Worm (Caenorhabditis elegans): ENCODE results near the gene rcs-1.

rcs-1 gene

ce11 chrX:8820643-8821042 is 7.7 kb downstream of the rcs-1 start:
- TF ChIP-seq nhr-28 (tag; optimal IDR thresholded peaks at IDR 0.05): peak; percentile 5
- no peak for TF ChIP-seq ZK337.2 (GFP tag; IDR thresholded peaks at IDR 0.05)
- TF ChIP-seq Y105C5A.15 (GFP tag; IDR thresholded peaks at IDR 0.05): no peak
- TF ChIP-seq Y48G9A.11 (GFP tag; IDR thresholded peaks at IDR 0.05): no peak
- TF ChIP-seq zfp-2 (tag; optimal IDR thresholded peaks at IDR 0.05): no peak
- TF ChIP-seq unc-39 (tag; optimal IDR thresholded peaks at IDR 0.05): no peak
- no peak for TF ChIP-seq F37D6.2 (tag; optimal IDR thresholded peaks at IDR 0.05)
- TF ChIP-seq hlh-11 (tag; optimal IDR thresholded peaks at IDR 0.05): peak; percentile 25
- TF ChIP-seq pqm-1 (tag; optimal IDR thresholded peaks at IDR 0.05): peak; percentile 92
- TF ChIP-seq daf-16 (GFP tag; optimal IDR thresholded peaks at IDR 0.05): no peak
- TF ChIP-seq daf-16 (tag; optimal IDR thresholded peaks at IDR 0.05): peak; percentile 74
- TF ChIP-seq F10B5.3 (tag; optimal IDR thresholded peaks at IDR 0.05): no peak
- TF ChIP-seq lsy-2 (tag; optimal IDR thresholded peaks at IDR 0.05): peak in 1 of 2 experiments; percentile 2
- no peak for TF ChIP-seq madf-5 (GFP tag; IDR thresholded peaks at IDR 0.05)
- TF ChIP-seq mep-1 (tag; optimal IDR thresholded peaks at IDR 0.05): no peak
- no peak for TF ChIP-seq D1046.2 (GFP tag; IDR thresholded peaks at IDR 0.05)
- no peak for TF ChIP-seq zfp-3 (GFP tag; conservative IDR thresholded peaks at IDR 0.05)
- TF ChIP-seq nhr-48 (tag; optimal IDR thresholded peaks at IDR 0.05): no peak
- TF ChIP-seq nhr-11 (tag; optimal IDR thresholded peaks at IDR 0.05): no peak
- TF ChIP-seq dve-1 (tag; optimal IDR thresholded peaks at IDR 0.05; ENCODE audit: insufficient read depth): peak; percentile 55
- TF ChIP-seq F49E8.2 (tag; optimal IDR thresholded peaks at IDR 0.05; ENCODE audit: borderline replicate concordance): no peak
- peak; percentile 40 for TF ChIP-seq aha-1 (tag)
- no peak for TF ChIP-seq ceh-32 (tag; optimal IDR thresholded peaks at IDR 0.05; ENCODE audit: poor library complexity)
- TF ChIP-seq php-3 (GFP tag; IDR thresholded peaks at IDR 0.05): peak; percentile 31; the same call in 1 of the 2 replicates
- no peak for TF ChIP-seq nhr-111 (GFP tag; optimal IDR thresholded peaks at IDR 0.05)
- TF ChIP-seq daf-19 (GFP tag; conservative IDR thresholded peaks at IDR 0.05): no peak
- no peak for TF ChIP-seq dmd-9 (GFP tag; IDR thresholded peaks at IDR 0.05)
- TF ChIP-seq mxl-2 (GFP tag; conservative IDR thresholded peaks at IDR 0.05): no peak
- TF ChIP-seq lin-1 (GFP tag; IDR thresholded peaks at IDR 0.05): no peak
- TF ChIP-seq dmd-6 (GFP tag; IDR thresholded peaks at IDR 0.05): peak; percentile 26; the same call in 1 of the 2 replicates
- TF ChIP-seq ceh-20 (GFP tag; IDR thresholded peaks at IDR 0.05): no peak; the same call in 1 of the 2 replicates
- TF ChIP-seq snpc-4 (tag; optimal IDR thresholded peaks at IDR 0.05): no peak
- TF ChIP-seq lin-39 (tag; optimal IDR thresholded peaks at IDR 0.05): no peak
- TF ChIP-seq ZK546.5 (tag; optimal IDR thresholded peaks at IDR 0.05): no peak

ce11 chrX:8819815-8820415 is 8.4 kb downstream of the rcs-1 start:
- peak; percentile 4 for TF ChIP-seq spr-1 (tag; optimal IDR thresholded peaks at IDR 0.05)
- 0 out of 2 replicates have a peak, but pooled peaks have one; percentile 30 for TF ChIP-seq tra-1 (GFP tag; IDR thresholded peaks at IDR 0.05)
- TF ChIP-seq mes-2 (tag; optimal IDR thresholded peaks at IDR 0.05; ENCODE audit: poor library complexity, severe bottlenecking): peak; percentile 41
- no peak for TF ChIP-seq nhr-111 (GFP tag; optimal IDR thresholded peaks at IDR 0.05)
- TF ChIP-seq mdl-1 (tag; optimal IDR thresholded peaks at IDR 0.05): peak in 1 of 2 experiments; percentile 19
- no peak for TF ChIP-seq lsy-2 (tag; optimal IDR thresholded peaks at IDR 0.05)
- 0 out of 2 replicates have a peak, but pooled peaks have one; percentile 8 for TF ChIP-seq ceh-20 (GFP tag; IDR thresholded peaks at IDR 0.05)
- no peak for TF ChIP-seq nhr-76 (tag; optimal IDR thresholded peaks at IDR 0.05)
- TF ChIP-seq madf-9 (GFP tag; conservative IDR thresholded peaks at IDR 0.05): 0 out of 2 replicates have a peak, but pooled peaks have one; percentile 49
- 0 out of 2 replicates have a peak, but pooled peaks have one; percentile 50 for TF ChIP-seq T26A8.4 (GFP tag; IDR thresholded peaks at IDR 0.05)
- peak; percentile 70; the same call in 1 of the 2 replicates for TF ChIP-seq daf-19 (GFP tag; conservative IDR thresholded peaks at IDR 0.05)
- TF ChIP-seq zfp-3 (GFP tag; conservative IDR thresholded peaks at IDR 0.05): no peak
- TF ChIP-seq hmg-1.1 (GFP tag; IDR thresholded peaks at IDR 0.05): no peak
- no peak for TF ChIP-seq F37D6.2 (tag; optimal IDR thresholded peaks at IDR 0.05)
- TF ChIP-seq Y75B8A.6 (GFP tag; IDR thresholded peaks at IDR 0.05): no peak
- TF ChIP-seq nhr-237 (tag; optimal IDR thresholded peaks at IDR 0.05): no peak
- TF ChIP-seq set-16 (GFP tag; IDR thresholded peaks at IDR 0.05): no peak
- peak; percentile 44 for TF ChIP-seq lir-3 (tag; optimal IDR thresholded peaks at IDR 0.05)
- TF ChIP-seq zag-1 (tag; optimal IDR thresholded peaks at IDR 0.05): no peak
- TF ChIP-seq nhr-102 (tag; optimal IDR thresholded peaks at IDR 0.05): peak; percentile 28
- TF ChIP-seq cey-2 (tag; optimal IDR thresholded peaks at IDR 0.05; ENCODE audit: borderline replicate concordance, insufficient read depth): no peak
- TF ChIP-seq vab-7 (GFP tag; IDR thresholded peaks at IDR 0.05): peak; percentile 25; the same call in 1 of the 2 replicates
